Fruit fly (Drosophila melanogaster) whole organism, embryonic: ENCODE data around the gene CG3764.

Experiments used
- Aef1 ChIP-seq: fragments of 200-800 bp; sonication (Bioruptor generic); IDR thresholded peaks from 3 replicates; pipeline ENCODE4 v1.3.6; 2022; ENCODE audit warnings: missing biosample characterization, missing genetic modification characterization
- CG11560 ChIP-seq: fragments of 200-800 bp; sonication (Bioruptor generic); IDR thresholded peaks from 3 replicates; pipeline ENCODE4 v1.3.6; 2022; ENCODE audit warnings: missing biosample characterization, missing genetic modification characterization
- CG12155 ChIP-seq: fragments of 200-800 bp; sonication (Bioruptor generic); optimal IDR thresholded peaks from 3 replicates; lab custom pipeline; 2016; ENCODE audit warnings: missing biosample characterization, missing genetic modification characterization
- CG12236 ChIP-seq: fragments of 200-800 bp; sonication (Bioruptor generic); optimal IDR thresholded peaks from 2 replicates; lab custom pipeline; 2016; ENCODE audit warnings: missing biosample characterization, missing genetic modification characterization
- CG1233 ChIP-seq: fragments of 200-800 bp; sonication (Bioruptor generic); optimal IDR thresholded peaks from 4 replicates; lab custom pipeline; 2018; ENCODE audit warnings: missing biosample characterization, mild to moderate bottlenecking, missing genetic modification characterization
- CG13123 ChIP-seq: fragments of 200-800 bp; sonication (Bioruptor generic); optimal IDR thresholded peaks from 2 replicates; lab custom pipeline; 2016; ENCODE audit warnings: missing biosample characterization, missing genetic modification characterization
- CG13624 ChIP-seq: fragments of 200-800 bp; sonication (Bioruptor generic); optimal IDR thresholded peaks from 2 replicates; lab custom pipeline; 2016; ENCODE audit warnings: missing biosample characterization, missing genetic modification characterization
- CG15601 ChIP-seq: fragments of 200-800 bp; sonication (Bioruptor generic); optimal IDR thresholded peaks from 3 replicates; lab custom pipeline; 2019; ENCODE audit warnings: missing biosample characterization, mild to moderate bottlenecking, missing genetic modification characterization, moderate library complexity
- CG18599 ChIP-seq: fragments of 200-800 bp; sonication (Bioruptor generic); optimal IDR thresholded peaks from 3 replicates; lab custom pipeline; 2017; ENCODE audit warnings: missing biosample characterization, missing genetic modification characterization, mild to moderate bottlenecking, moderate library complexity, missing genetic modification reagents
- CG2875 ChIP-seq: fragments of 200-800 bp; sonication (Bioruptor generic); optimal IDR thresholded peaks from 2 replicates; lab custom pipeline; 2017; ENCODE audit warnings: missing biosample characterization, mild to moderate bottlenecking, missing genetic modification characterization, missing genetic modification reagents
- CG4282 ChIP-seq: fragments of 200-800 bp; sonication (Bioruptor generic); optimal IDR thresholded peaks from 2 replicates; lab custom pipeline; 2016; ENCODE audit warnings: missing biosample characterization, missing genetic modification characterization
- CG4730 ChIP-seq: fragments of 200-800 bp; sonication (Bioruptor generic); IDR thresholded peaks from 2 replicates; pipeline ENCODE4 v1.3.6; 2022; ENCODE audit warnings: missing biosample characterization, missing genetic modification characterization
- CG6854 ChIP-seq: fragments of 200-800 bp; sonication (Bioruptor generic); optimal IDR thresholded peaks from 3 replicates; lab custom pipeline; 2017; ENCODE audit warnings: missing biosample characterization, mild to moderate bottlenecking, missing genetic modification characterization
- CG7786 ChIP-seq: fragments of 200-800 bp; sonication (Bioruptor generic); optimal IDR thresholded peaks from 2 replicates; lab custom pipeline; 2016; ENCODE audit warnings: missing biosample characterization, missing genetic modification characterization
- CG7928 ChIP-seq: fragments of 200-800 bp; sonication (Bioruptor generic); optimal IDR thresholded peaks from 2 replicates; lab custom pipeline; 2017; ENCODE audit warnings: missing biosample characterization, mild to moderate bottlenecking, missing genetic modification characterization
- CG8944 ChIP-seq: fragments of 200-800 bp; sonication (Bioruptor generic); optimal IDR thresholded peaks from 3 replicates; lab custom pipeline; 2016; ENCODE audit warnings: missing biosample characterization, missing genetic modification characterization
- CTCF ChIP-seq: fragments of 200-800 bp; sonication (Bioruptor generic); optimal IDR thresholded peaks from 2 replicates; lab custom pipeline; 2017; ENCODE audit warnings: missing biosample characterization, mild to moderate bottlenecking, missing genetic modification characterization, moderate library complexity
- Dref ChIP-seq: fragments of 200-800 bp; sonication (Bioruptor generic); IDR thresholded peaks from 2 replicates; pipeline ENCODE4 v1.3.6; 2022; ENCODE audit warnings: missing biosample characterization, missing genetic modification characterization
- Eip74EF ChIP-seq, 2 experiments: fragments of 200-800 bp in 1 of 2; fragments of >200 bp in 1 of 2; sonication (Bioruptor generic) in 1 of 2; optimal IDR thresholded peaks; 2 replicates each; lab custom pipeline; 2017 to 2019; ENCODE audit warnings: missing biosample characterization in 2 of 2, missing genetic modification characterization in 2 of 2, mild to moderate bottlenecking in 1 of 2, moderate library complexity in 1 of 2
- Fer2 ChIP-seq: fragments of 200-800 bp; sonication (Bioruptor generic); optimal IDR thresholded peaks from 2 replicates; lab custom pipeline; 2018; ENCODE audit warnings: missing biosample characterization, mild to moderate bottlenecking, missing genetic modification characterization, moderate library complexity
- Gug ChIP-seq: fragments of 200-800 bp; sonication (Bioruptor generic); IDR thresholded peaks from 4 replicates; pipeline ENCODE4 v1.3.6; 2022; ENCODE audit warnings: missing biosample characterization, missing genetic modification characterization
- HHEX ChIP-seq: fragments of 200-800 bp; sonication (Bioruptor generic); optimal IDR thresholded peaks from 3 replicates; lab custom pipeline; 2017; ENCODE audit warnings: missing biosample characterization, mild to moderate bottlenecking, missing genetic modification characterization, missing genetic modification reagents
- Lhr ChIP-seq: fragments of 200-800 bp; sonication (Bioruptor generic); optimal IDR thresholded peaks from 3 replicates; lab custom pipeline; 2017; ENCODE audit warnings: mild to moderate bottlenecking, missing biosample characterization, missing genetic modification reagents, missing genetic modification characterization
- Lim3 ChIP-seq: fragments of 200-800 bp; sonication (Bioruptor generic); IDR thresholded peaks from 2 replicates; pipeline ENCODE4 v1.3.6; 2022; ENCODE audit warnings: missing biosample characterization, missing genetic modification characterization
- Med ChIP-seq: fragments of 200-800 bp; sonication (Bioruptor generic); peaks from one replicate; lab custom pipeline; 2016; ENCODE audit warnings: missing biosample characterization, missing genetic modification characterization, mild to moderate bottlenecking, inconsistent platforms, moderate library complexity
- NC2α ChIP-seq: fragments of 200-800 bp; sonication (Bioruptor generic); optimal IDR thresholded peaks from 2 replicates; lab custom pipeline; 2016; ENCODE audit warnings: missing biosample characterization, missing genetic modification characterization
- Nf-YB ChIP-seq: fragments of 200-800 bp; sonication (Bioruptor generic); optimal IDR thresholded peaks from 3 replicates; lab custom pipeline; 2019; ENCODE audit warnings: missing biosample characterization, mild to moderate bottlenecking, missing genetic modification characterization, moderate library complexity
- Rfx ChIP-seq: fragments of 200-800 bp; sonication (Bioruptor generic); IDR thresholded peaks from 2 replicates; pipeline ENCODE4 v1.3.6; 2022; ENCODE audit warnings: missing biosample characterization, missing genetic modification characterization
- Six4 ChIP-seq: fragments of 200-800 bp; sonication (Bioruptor generic); optimal IDR thresholded peaks from 2 replicates; lab custom pipeline; 2016; ENCODE audit warnings: missing biosample characterization, missing genetic modification characterization
- ato ChIP-seq: fragments of 200-800 bp; sonication (Bioruptor generic); IDR thresholded peaks from 2 replicates; pipeline ENCODE4 v1.3.6; 2022; ENCODE audit warnings: missing biosample characterization, missing genetic modification characterization; ENCODE audit not compliant: partially characterized antibody
- btn ChIP-seq: fragments of 200-800 bp; sonication (Bioruptor generic); optimal IDR thresholded peaks from 2 replicates; lab custom pipeline; 2016; ENCODE audit warnings: missing biosample characterization, missing genetic modification characterization
- cas ChIP-seq: fragments of 200-800 bp; sonication (Bioruptor generic); IDR thresholded peaks from 2 replicates; pipeline ENCODE4 v1.3.6; 2022; ENCODE audit warnings: missing biosample characterization, missing genetic modification characterization
- cg ChIP-seq: fragments of 200-800 bp; sonication (Bioruptor generic); optimal IDR thresholded peaks from 3 replicates; lab custom pipeline; 2019; ENCODE audit warnings: missing biosample characterization, mild to moderate bottlenecking, missing genetic modification characterization, moderate library complexity
- chinmo ChIP-seq: fragments of 200-800 bp; sonication (Bioruptor generic); IDR thresholded peaks from 4 replicates; pipeline ENCODE4 v1.3.6; 2022; ENCODE audit warnings: missing biosample characterization, missing genetic modification characterization; ENCODE audit not compliant: partially characterized antibody
- danr ChIP-seq: fragments of 200-800 bp; sonication (Bioruptor generic); IDR thresholded peaks from 2 replicates; pipeline ENCODE4 v1.3.6; 2022; ENCODE audit warnings: missing biosample characterization, missing genetic modification characterization
- dimm ChIP-seq: fragments of 200-800 bp; sonication (Bioruptor generic); IDR thresholded peaks from 2 replicates; pipeline ENCODE4 v1.3.6; 2022; ENCODE audit warnings: missing biosample characterization, missing genetic modification characterization
- eve ChIP-seq, 2 experiments: fragments of >200 bp; optimal IDR thresholded peaks; 2 replicates each; lab custom pipeline; 2017; ENCODE audit warnings: missing biosample characterization in 2 of 2, missing genetic modification characterization in 2 of 2
- fd96Cb ChIP-seq: fragments of 200-800 bp; sonication (Bioruptor generic); optimal IDR thresholded peaks from 2 replicates; lab custom pipeline; 2018; ENCODE audit warnings: missing biosample characterization, mild to moderate bottlenecking, missing genetic modification characterization, moderate library complexity
- grn ChIP-seq: fragments of 200-800 bp; sonication (Bioruptor generic); optimal IDR thresholded peaks from 3 replicates; lab custom pipeline; 2017; ENCODE audit warnings: missing biosample characterization, missing genetic modification characterization
- ind ChIP-seq: fragments of 200-800 bp; sonication (Bioruptor generic); optimal IDR thresholded peaks from 3 replicates; lab custom pipeline; 2016; ENCODE audit warnings: missing biosample characterization, missing genetic modification characterization
- kah ChIP-seq: fragments of 200-800 bp; sonication (Bioruptor generic); optimal IDR thresholded peaks from 2 replicates; lab custom pipeline; 2018; ENCODE audit warnings: missing biosample characterization, mild to moderate bottlenecking, missing genetic modification characterization
- mld ChIP-seq: fragments of 200-800 bp; sonication (Bioruptor generic); IDR thresholded peaks from 3 replicates; pipeline ENCODE4 v1.3.6; 2022; ENCODE audit warnings: missing biosample characterization, missing genetic modification characterization; ENCODE audit not compliant: partially characterized antibody
- odd ChIP-seq: fragments of 200-800 bp; sonication (Bioruptor generic); optimal IDR thresholded peaks from 2 replicates; lab custom pipeline; 2017; ENCODE audit warnings: missing biosample characterization, mild to moderate bottlenecking, missing genetic modification characterization
- slbo ChIP-seq: fragments of 200-800 bp; sonication (Bioruptor generic); IDR thresholded peaks from 2 replicates; pipeline ENCODE4 v1.3.6; 2022; ENCODE audit warnings: missing biosample characterization, missing genetic modification characterization
- sr ChIP-seq: fragments of 200-800 bp; sonication (Bioruptor generic); IDR thresholded peaks from 3 replicates; pipeline ENCODE4 v1.3.6; 2022; ENCODE audit warnings: missing biosample characterization, missing genetic modification characterization
- stwl ChIP-seq: fragments of 200-800 bp; sonication (Bioruptor generic); optimal IDR thresholded peaks from 3 replicates; lab custom pipeline; 2018; ENCODE audit warnings: missing biosample characterization, mild to moderate bottlenecking, missing genetic modification characterization, moderate library complexity
- tio ChIP-seq: fragments of 200-800 bp; sonication (Bioruptor generic); optimal IDR thresholded peaks from 2 replicates; lab custom pipeline; 2017; ENCODE audit warnings: missing biosample characterization, missing genetic modification characterization, inconsistent platforms
- ttk ChIP-seq: fragments of 200-800 bp; sonication (Bioruptor generic); IDR thresholded peaks from 2 replicates; pipeline ENCODE4 v2.1.2; 2022; ENCODE audit warnings: missing biosample characterization, missing genetic modification characterization
- vnd ChIP-seq: fragments of 200-800 bp; sonication (Bioruptor generic); IDR thresholded peaks from 3 replicates; pipeline ENCODE4 v1.3.6; 2022; ENCODE audit warnings: missing biosample characterization, missing genetic modification characterization; ENCODE audit not compliant: partially characterized antibody
- zf30C ChIP-seq: fragments of 200-800 bp; sonication (Bioruptor generic); optimal IDR thresholded peaks from 3 replicates; lab custom pipeline; 2018; ENCODE audit warnings: missing biosample characterization, mild to moderate bottlenecking, missing genetic modification characterization

CG3764 gene

DNA sequence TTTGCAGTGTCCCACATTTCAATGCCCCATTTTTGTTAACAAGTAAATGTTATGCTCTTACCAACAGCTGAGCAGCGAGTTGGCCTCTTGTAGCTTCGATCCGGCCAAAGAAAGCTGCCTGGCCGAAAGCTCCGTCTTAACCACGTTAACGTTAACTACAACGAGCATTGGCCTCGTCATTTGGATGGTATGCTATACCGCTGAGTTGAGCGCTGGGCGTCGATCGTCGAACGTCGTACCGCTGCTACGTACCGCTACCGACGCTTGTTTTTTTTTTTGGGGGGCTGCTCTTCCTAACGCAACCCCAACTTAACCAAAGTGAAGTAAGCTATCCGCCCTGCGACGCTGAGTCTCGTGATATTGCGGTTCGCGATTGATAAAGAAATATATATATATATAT is 36.9 kb upstream of the CG3764 start, which contains the start of gene rogdi (continued):
- TF ChIP-seq sr (no peak), Rfx (GFP tag; lab: Robert Waterston, UW) (0 out of 2 replicates have a peak, but pooled peaks have one; percentile 12)
- TF ChIP-seq, all 482 proteins: peak for 22

dm6 chr3L:17047811-17048239 is 35.5 kb upstream of the CG3764 start:
- no peak for TF ChIP-seq mld (GFP tag; lab: Robert Waterston, UW)
- no peak for TF ChIP-seq tio (GFP tag; lab: Kevin White, UChicago)
- no peak for TF ChIP-seq stwl (tag; lab: Kevin White, UChicago)
- no peak for TF ChIP-seq CG11560 (tag; lab: Robert Waterston, UW)
- peak; percentile 47 for TF ChIP-seq CG18599 (GFP tag; lab: Kevin White, UChicago)
- no peak for TF ChIP-seq fd96Cb (tag; lab: Kevin White, UChicago)
- no peak for TF ChIP-seq CG12155 (GFP tag; lab: Kevin White, UChicago)
- peak; percentile 33 for TF ChIP-seq odd (GFP tag; lab: Kevin White, UChicago)
- no peak for TF ChIP-seq CG8944 (GFP tag; lab: Kevin White, UChicago)
- TF ChIP-seq CG1233 (GFP tag; lab: Kevin White, UChicago): no peak
- no peak for TF ChIP-seq CG4730 (GFP tag; lab: Robert Waterston, UW)
- no peak for TF ChIP-seq Lim3 (GFP tag; lab: Robert Waterston, UW)
- no peak for TF ChIP-seq ato
- no peak for TF ChIP-seq CG12236 (GFP tag; lab: Kevin White, UChicago)
- TF ChIP-seq Eip74EF (GFP tag; optimal IDR thresholded peaks at IDR 0.05; lab: Kevin White, UChicago): peak in 1 of 2 experiments; percentile 48
- no peak for TF ChIP-seq chinmo (GFP tag; lab: Robert Waterston, UW)
- TF ChIP-seq danr (GFP tag; lab: Robert Waterston, UW): no peak
- no peak for TF ChIP-seq grn (GFP tag; lab: Kevin White, UChicago)
- TF ChIP-seq cas: no peak
- no peak for TF ChIP-seq CG7786 (GFP tag; lab: Kevin White, UChicago)
- no peak for TF ChIP-seq CG4282 (GFP tag; lab: Kevin White, UChicago)
- no peak for TF ChIP-seq CG13624
- no peak for TF ChIP-seq Nf-YB (GFP tag; lab: Kevin White, UChicago)
- no peak for TF ChIP-seq CG7928 (GFP tag; lab: Kevin White, UChicago)
- peak; percentile 74 for TF ChIP-seq CG15601 (tag; lab: Kevin White, UChicago)
- no peak for TF ChIP-seq slbo (GFP tag; lab: Robert Waterston, UW)
- no peak for TF ChIP-seq CTCF (GFP tag; lab: Kevin White, UChicago)
- no peak for TF ChIP-seq vnd (GFP tag; lab: Robert Waterston, UW)
- TF ChIP-seq CG13123 (GFP tag; lab: Kevin White, UChicago): no peak
- no peak for TF ChIP-seq NC2α (GFP tag; lab: Kevin White, UChicago)
- TF ChIP-seq btn (GFP tag; lab: Kevin White, UChicago): no peak
- TF ChIP-seq Med (GFP tag; lab: Kevin White, UChicago): peak; percentile 75
- peak; percentile 92 for TF ChIP-seq kah (GFP tag; lab: Kevin White, UChicago)
- TF ChIP-seq HHEX (GFP tag; lab: Kevin White, UChicago): peak; percentile 5
- TF ChIP-seq zf30C (GFP tag; lab: Kevin White, UChicago): no peak
- TF ChIP-seq eve (GFP tag; optimal IDR thresholded peaks at IDR 0.05; lab: Kevin White, UChicago): no peak
- no peak for TF ChIP-seq ind
- TF ChIP-seq ttk (GFP tag; lab: Robert Waterston, UW): no peak
- no peak for TF ChIP-seq dimm (GFP tag; lab: Robert Waterston, UW)
- TF ChIP-seq Fer2 (tag; lab: Kevin White, UChicago): no peak
- peak; percentile 74 for TF ChIP-seq CG2875 (GFP tag; lab: Kevin White, UChicago)
- TF ChIP-seq Aef1 (GFP tag; lab: Robert Waterston, UW): no peak
- no peak for TF ChIP-seq Gug (GFP tag; lab: Robert Waterston, UW)
- no peak for TF ChIP-seq Dref (GFP tag; lab: Robert Waterston, UW)
- TF ChIP-seq cg (GFP tag; lab: Kevin White, UChicago): peak; percentile 53
- TF ChIP-seq CG6854 (GFP tag; lab: Kevin White, UChicago): no peak
- no peak for TF ChIP-seq Six4 (GFP tag; lab: Kevin White, UChicago)
- TF ChIP-seq Lhr (GFP tag; lab: Kevin White, UChicago): peak; percentile 18
